Fruit fly (Drosophila melanogaster) Kc167 (cell line): Measurements from ENCODE around the gene sens-2.

Experiments used
- Sin3A ChIP-seq: fragments of >200 bp; optimal IDR thresholded peaks from 2 replicates; lab custom pipeline; 2018; ENCODE audit warnings: missing external identifiers
- psq ChIP-seq: fragments of >200 bp; optimal IDR thresholded peaks from 2 replicates; lab custom pipeline; 2017; ENCODE audit warnings: missing external identifiers
- ttk ChIP-seq: sonication (Bioruptor generic); optimal IDR thresholded peaks from 2 replicates; lab custom pipeline; 2017; ENCODE audit warnings: missing external identifiers

- TF ChIP-seq ttk (lab: Kevin White, UChicago), result no peak
- TF ChIP-seq Sin3A, result no peak
- TF ChIP-seq psq (lab: Kevin White, UChicago), result no peak
Measured at dm6 chr2L:6827558-6828122, 5.9 kb downstream of the sens-2 start.
